Fruit fly (Drosophila melanogaster) whole organism, embryonic: ENCODE data around the gene CG14627.

Experiments used
- Asciz ChIP-seq: fragments of 200-800 bp; sonication (Bioruptor generic); optimal IDR thresholded peaks from 2 replicates; lab custom pipeline; 2017; ENCODE audit warnings: missing biosample characterization, mild to moderate bottlenecking, missing genetic modification characterization, missing genetic modification reagents
- B-H2 ChIP-seq: fragments of 200-800 bp; sonication (Bioruptor generic); optimal IDR thresholded peaks from 2 replicates; lab custom pipeline; 2018; ENCODE audit warnings: missing biosample characterization, mild to moderate bottlenecking, missing genetic modification characterization
- CG10209 ChIP-seq: fragments of 200-800 bp; sonication (Bioruptor generic); optimal IDR thresholded peaks from 3 replicates; lab custom pipeline; 2017; ENCODE audit warnings: missing biosample characterization, mild to moderate bottlenecking, missing genetic modification characterization, missing genetic modification reagents
- CG10366 ChIP-seq: fragments of 200-800 bp; sonication (Bioruptor generic); IDR thresholded peaks from 2 replicates; pipeline ENCODE4 v1.3.6; 2022; ENCODE audit warnings: missing biosample characterization, missing genetic modification characterization
- CG15479 ChIP-seq: fragments of 200-800 bp; sonication (Bioruptor generic); optimal IDR thresholded peaks from 3 replicates; lab custom pipeline; 2019; ENCODE audit warnings: missing biosample characterization, mild to moderate bottlenecking, missing genetic modification characterization, moderate library complexity
- CG17385 ChIP-seq: fragments of 200-800 bp; sonication (Bioruptor generic); optimal IDR thresholded peaks from 3 replicates; lab custom pipeline; 2018; ENCODE audit warnings: missing biosample characterization, mild to moderate bottlenecking, missing genetic modification characterization
- CG2116 ChIP-seq: fragments of 200-800 bp; sonication (Bioruptor generic); optimal IDR thresholded peaks from 3 replicates; lab custom pipeline; 2018; ENCODE audit warnings: missing biosample characterization, mild to moderate bottlenecking, missing genetic modification characterization
- CG2120 ChIP-seq: fragments of 200-800 bp; sonication (Bioruptor generic); optimal IDR thresholded peaks from 3 replicates; lab custom pipeline; 2016; ENCODE audit warnings: missing biosample characterization, missing genetic modification characterization
- CG2199 ChIP-seq: fragments of 200-800 bp; sonication (Bioruptor generic); IDR thresholded peaks from 3 replicates; pipeline ENCODE4 v1.3.6; 2022; ENCODE audit warnings: missing biosample characterization, missing genetic modification characterization
- CG30431 ChIP-seq: fragments of 200-800 bp; sonication (Bioruptor generic); optimal IDR thresholded peaks from 2 replicates; lab custom pipeline; 2017; ENCODE audit warnings: missing biosample characterization, missing genetic modification characterization
- CG3065 ChIP-seq: fragments of 200-800 bp; sonication (Bioruptor generic); optimal IDR thresholded peaks from 2 replicates; lab custom pipeline; 2016; ENCODE audit warnings: missing biosample characterization, missing genetic modification characterization
- CG3163 ChIP-seq: fragments of 200-800 bp; sonication (Bioruptor generic); optimal IDR thresholded peaks from 3 replicates; lab custom pipeline; 2016; ENCODE audit warnings: missing biosample characterization, missing genetic modification characterization
- CG34224 ChIP-seq: fragments of 200-800 bp; sonication (Bioruptor generic); IDR thresholded peaks from 3 replicates; pipeline ENCODE4 v1.3.6; 2022; ENCODE audit warnings: missing biosample characterization, missing genetic modification characterization; ENCODE audit not compliant: partially characterized antibody
- CG4282 ChIP-seq: fragments of 200-800 bp; sonication (Bioruptor generic); optimal IDR thresholded peaks from 2 replicates; lab custom pipeline; 2016; ENCODE audit warnings: missing biosample characterization, missing genetic modification characterization
- CG4424 ChIP-seq: fragments of 200-800 bp; sonication (Bioruptor generic); optimal IDR thresholded peaks from 3 replicates; lab custom pipeline; 2016; ENCODE audit warnings: missing biosample characterization, missing genetic modification characterization
- CG6272 ChIP-seq: fragments of 200-800 bp; sonication (Bioruptor generic); IDR thresholded peaks from 2 replicates; pipeline ENCODE4 v1.3.6; 2022; ENCODE audit warnings: missing biosample characterization, missing genetic modification characterization
- Dll ChIP-seq: fragments of 200-800 bp; sonication (Bioruptor generic); IDR thresholded peaks from 4 replicates; pipeline ENCODE4 v1.3.6; 2022; ENCODE audit warnings: missing biosample characterization, missing genetic modification characterization; ENCODE audit not compliant: partially characterized antibody
- Elba2 ChIP-seq: fragments of 200-800 bp; sonication (Bioruptor generic); optimal IDR thresholded peaks from 3 replicates; lab custom pipeline; 2016; ENCODE audit warnings: missing biosample characterization, missing genetic modification characterization
- Ets65A ChIP-seq: fragments of 200-800 bp; sonication (Bioruptor generic); peaks from one replicate; lab custom pipeline; 2016; ENCODE audit warnings: missing biosample characterization, missing genetic modification characterization
- Ets97D ChIP-seq: fragments of 200-800 bp; sonication (Bioruptor generic); optimal IDR thresholded peaks from 3 replicates; lab custom pipeline; 2016; ENCODE audit warnings: missing biosample characterization, missing genetic modification characterization
- Gug ChIP-seq: fragments of 200-800 bp; sonication (Bioruptor generic); IDR thresholded peaks from 4 replicates; pipeline ENCODE4 v1.3.6; 2022; ENCODE audit warnings: missing biosample characterization, missing genetic modification characterization
- H2.0 ChIP-seq: fragments of 200-800 bp; sonication (Bioruptor generic); IDR thresholded peaks from 2 replicates; pipeline ENCODE4 v1.3.6; 2022; ENCODE audit warnings: missing biosample characterization, missing genetic modification characterization
- MTF-1 ChIP-seq: fragments of 200-800 bp; sonication (Bioruptor generic); optimal IDR thresholded peaks from 2 replicates; lab custom pipeline; 2018; ENCODE audit warnings: missing biosample characterization, mild to moderate bottlenecking, missing genetic modification characterization, borderline replicate concordance
- Poxn ChIP-seq: fragments of 200-800 bp; sonication (Bioruptor generic); IDR thresholded peaks from 2 replicates; pipeline ENCODE4 v1.3.6; 2022; ENCODE audit warnings: missing biosample characterization, missing genetic modification characterization
- Ptx1 ChIP-seq: fragments of 200-800 bp; sonication (Bioruptor generic); IDR thresholded peaks from 2 replicates; pipeline ENCODE4 v1.3.6; 2022; ENCODE audit warnings: missing biosample characterization, missing genetic modification characterization
- Scr ChIP-seq: fragments of 200-800 bp; sonication (Bioruptor generic); IDR thresholded peaks from 2 replicates; pipeline ENCODE4 v1.3.6; 2022; ENCODE audit warnings: missing biosample characterization, missing genetic modification characterization; ENCODE audit not compliant: partially characterized antibody
- Trl ChIP-seq, 3 experiments: fragments of >200 bp in 2 of 3; fragments of 200-800 bp in 1 of 3; sonication (Bioruptor generic) in 1 of 3; optimal IDR thresholded peaks; 2 replicates in 1 of 3; 3 replicates in 2 of 3; lab custom pipeline; 2016 to 2017; ENCODE audit warnings: missing biosample characterization in 1 of 3, missing genetic modification characterization in 1 of 3
- ara ChIP-seq: fragments of 200-800 bp; sonication (Bioruptor generic); IDR thresholded peaks from 2 replicates; pipeline ENCODE4 v1.3.6; 2022; ENCODE audit warnings: missing biosample characterization, missing genetic modification characterization
- bbx ChIP-seq: fragments of 200-800 bp; sonication (Bioruptor generic); IDR thresholded peaks from 2 replicates; pipeline ENCODE4 v1.3.6; 2022; ENCODE audit warnings: missing biosample characterization, missing genetic modification characterization; ENCODE audit not compliant: partially characterized antibody
- bsh ChIP-seq, 2 experiments: fragments of 200-800 bp; sonication (Bioruptor generic); optimal IDR thresholded peaks; 2 replicates each; lab custom pipeline; 2017 to 2018; ENCODE audit warnings: mild to moderate bottlenecking in 2 of 2, missing biosample characterization in 2 of 2, missing genetic modification characterization in 2 of 2, moderate library complexity in 1 of 2
- cas ChIP-seq: fragments of 200-800 bp; sonication (Bioruptor generic); IDR thresholded peaks from 2 replicates; pipeline ENCODE4 v1.3.6; 2022; ENCODE audit warnings: missing biosample characterization, missing genetic modification characterization
- cg ChIP-seq: fragments of 200-800 bp; sonication (Bioruptor generic); optimal IDR thresholded peaks from 3 replicates; lab custom pipeline; 2019; ENCODE audit warnings: missing biosample characterization, mild to moderate bottlenecking, missing genetic modification characterization, moderate library complexity
- chinmo ChIP-seq: fragments of 200-800 bp; sonication (Bioruptor generic); IDR thresholded peaks from 4 replicates; pipeline ENCODE4 v1.3.6; 2022; ENCODE audit warnings: missing biosample characterization, missing genetic modification characterization; ENCODE audit not compliant: partially characterized antibody
- crol ChIP-seq: fragments of 200-800 bp; sonication (Bioruptor generic); IDR thresholded peaks from 2 replicates; pipeline ENCODE4 v1.3.6; 2022; ENCODE audit warnings: missing biosample characterization, missing genetic modification characterization
- gfzf ChIP-seq: fragments of 200-800 bp; sonication (Bioruptor generic); optimal IDR thresholded peaks from 2 replicates; lab custom pipeline; 2016; ENCODE audit warnings: missing biosample characterization, mild to moderate bottlenecking, missing genetic modification characterization, moderate library complexity
- knrl ChIP-seq: fragments of 200-800 bp; sonication (Bioruptor generic); IDR thresholded peaks from 3 replicates; pipeline ENCODE4 v1.3.6; 2022; ENCODE audit warnings: missing biosample characterization, missing genetic modification characterization; ENCODE audit not compliant: partially characterized antibody
- nom ChIP-seq: fragments of 200-800 bp; sonication (Bioruptor generic); optimal IDR thresholded peaks from 2 replicates; lab custom pipeline; 2017; ENCODE audit warnings: missing biosample characterization, missing genetic modification characterization, mild to moderate bottlenecking, moderate library complexity, missing genetic modification reagents
- p53 ChIP-seq: fragments of 200-800 bp; sonication (Bioruptor generic); optimal IDR thresholded peaks from 2 replicates; lab custom pipeline; 2016; ENCODE audit warnings: missing biosample characterization, missing genetic modification characterization
- rib ChIP-seq: fragments of 200-800 bp; sonication (Bioruptor generic); IDR thresholded peaks from 2 replicates; pipeline ENCODE4 v1.3.6; 2022; ENCODE audit warnings: missing biosample characterization, missing genetic modification characterization
- slou ChIP-seq: fragments of 200-800 bp; sonication (Bioruptor generic); optimal IDR thresholded peaks from 3 replicates; lab custom pipeline; 2016; ENCODE audit warnings: missing biosample characterization, missing genetic modification characterization
- ssp ChIP-seq: fragments of 200-800 bp; sonication (Bioruptor generic); IDR thresholded peaks from 2 replicates; pipeline ENCODE4 v1.3.6; 2022; ENCODE audit warnings: missing biosample characterization, missing genetic modification characterization
- stc ChIP-seq: fragments of 200-800 bp; sonication (Bioruptor generic); IDR thresholded peaks from 2 replicates; pipeline ENCODE4 v1.3.6; 2022; ENCODE audit warnings: missing biosample characterization, missing genetic modification characterization
- tll ChIP-seq, 2 experiments: fragments of 200-800 bp in 1 of 2; fragments of >200 bp in 1 of 2; sonication (Bioruptor generic) in 1 of 2; optimal IDR thresholded peaks; 2 replicates each; lab custom pipeline; 2017 to 2019; ENCODE audit warnings: missing biosample characterization in 2 of 2, missing genetic modification characterization in 2 of 2, mild to moderate bottlenecking in 1 of 2, moderate library complexity in 1 of 2

Gene CG14627

dm6 chrX:1134053-1135005, 47.1 kb upstream of the CG14627 start, which contains the start of gene CG3655 (continued):
- TF ChIP-seq Elba2 (GFP tag; lab: Kevin White, UChicago) (peak; percentile 49), bbx (GFP tag; lab: Robert Waterston, UW) (0 out of 2 replicates have a peak, but pooled peaks have one; percentile 8), CG4424 (no peak), CG17385 (GFP tag; lab: Kevin White, UChicago) (peak; percentile 74), CG4282 (GFP tag; lab: Kevin White, UChicago) (no peak), gfzf (no peak), MTF-1 (GFP tag; lab: Kevin White, UChicago) (no peak), CG2199 (no peak), Poxn (GFP tag; lab: Robert Waterston, UW) (no peak), Gug (no peak), CG2116 (GFP tag; lab: Kevin White, UChicago) (no peak), CG3065 (GFP tag; lab: Kevin White, UChicago) (no peak), B-H2 (no peak), Ptx1 (GFP tag; lab: Robert Waterston, UW) (no peak), rib (GFP tag; lab: Robert Waterston, UW) (0 out of 2 replicates have a peak, but pooled peaks have one; percentile 35), Scr (peak; percentile 13; the same call in 1 of the 2 replicates), ssp (GFP tag; lab: Robert Waterston, UW) (no peak), knrl (GFP tag; lab: Robert Waterston, UW) (no peak), Dll (GFP tag; lab: Robert Waterston, UW) (no peak), bsh (GFP tag; optimal IDR thresholded peaks at IDR 0.05; lab: Kevin White, UChicago) (no peak), chinmo (GFP tag; lab: Robert Waterston, UW) (0 out of 4 replicates have a peak, but pooled peaks have one; percentile 73), H2.0 (GFP tag; lab: Robert Waterston, UW) (no peak), Ets65A (GFP tag; lab: Kevin White, UChicago) (peak; percentile 2), CG3163 (GFP tag; lab: Kevin White, UChicago) (peak; percentile 45), CG2120 (no peak), cas (GFP tag; lab: Robert Waterston, UW) (no peak), tll (GFP tag; optimal IDR thresholded peaks at IDR 0.05; lab: Kevin White, UChicago) (peak in 1 of 2 experiments; percentile 32), slou (GFP tag; lab: Kevin White, UChicago) (no peak), CG10209 (no peak), cg (GFP tag; lab: Kevin White, UChicago) (peak; percentile 1), Asciz (GFP tag; lab: Kevin White, UChicago) (no peak), Ets97D (no peak), p53 (no peak), CG30431 (GFP tag; lab: Kevin White, UChicago) (no peak), nom (GFP tag; lab: Kevin White, UChicago) (no peak), ara (no peak), CG6272 (GFP tag; lab: Robert Waterston, UW) (no peak), stc (GFP tag; lab: Robert Waterston, UW) (0 out of 2 replicates have a peak, but pooled peaks have one; percentile 20), CG34224 (0 out of 3 replicates have a peak, but pooled peaks have one; percentile 16), CG15479 (GFP tag; lab: Kevin White, UChicago) (peak; percentile 55), CG10366 (GFP tag; lab: Robert Waterston, UW) (no peak), Trl (optimal IDR thresholded peaks at IDR 0.05; lab: Kevin White, UChicago) (peak; percentile 27 to 72), Trl (GFP tag; optimal IDR thresholded peaks at IDR 0.05; lab: Kevin White, UChicago) (no peak), crol (GFP tag; lab: Robert Waterston, UW) (0 out of 2 replicates have a peak, but pooled peaks have one; percentile 18)
